Worm (Caenorhabditis elegans): ENCODE measurements around the gene exc-15.

ce11 chrV:4518657-4519056 lies 35.4 kb downstream of the exc-15 start:
- TF ChIP-seq cog-1 (tag; optimal IDR thresholded peaks at IDR 0.05) (no peak), ztf-23 (GFP tag; IDR thresholded peaks at IDR 0.05) (no peak), tab-1 (GFP tag; IDR thresholded peaks at IDR 0.05) (no peak), T22C8.4 (GFP tag; IDR thresholded peaks at IDR 0.05) (no peak), klf-2 (GFP tag; conservative IDR thresholded peaks at IDR 0.05) (no peak)
